Fruit fly (Drosophila melanogaster): ENCODE data around the gene Herp.

The Herp gene

dm6 chr2L:7756835-7757234 lies 43.0 kb downstream of the Herp start (continued):
- TF ChIP-seq CG9797 (GFP tag; optimal IDR thresholded peaks at IDR 0.05), result no peak
- TF ChIP-seq NK7.1 (GFP tag; optimal IDR thresholded peaks at IDR 0.05), result no peak
- no peak for TF ChIP-seq crp (GFP tag; optimal IDR thresholded peaks at IDR 0.05)
- no peak for TF ChIP-seq CG15011 (GFP tag; optimal IDR thresholded peaks at IDR 0.05)
- TF ChIP-seq da (GFP tag; optimal IDR thresholded peaks at IDR 0.05), result no peak
- no peak for TF ChIP-seq maf-S (GFP tag; optimal IDR thresholded peaks at IDR 0.05)
- TF ChIP-seq mam (GFP tag; optimal IDR thresholded peaks at IDR 0.05), result no peak
- TF ChIP-seq CG7271 (tag; optimal IDR thresholded peaks at IDR 0.05), result no peak
- TF ChIP-seq CG2129 (GFP tag; IDR thresholded peaks at IDR 0.05; ENCODE audit: partially characterized antibody), result no peak
- TF ChIP-seq peb (GFP tag; IDR thresholded peaks at IDR 0.05), result no peak
- no peak for TF ChIP-seq CG2202 (tag; optimal IDR thresholded peaks at IDR 0.05)
- TF ChIP-seq tgo (GFP tag; IDR thresholded peaks at IDR 0.05), result no peak; the same call in 2 of the 3 replicates
- TF ChIP-seq bab2 (GFP tag; optimal IDR thresholded peaks at IDR 0.05), result no peak
- TF ChIP-seq oc (tag; optimal IDR thresholded peaks at IDR 0.05), result no peak
- TF ChIP-seq Meics (GFP tag; optimal IDR thresholded peaks at IDR 0.05), result peak; percentile 6
- TF ChIP-seq tio (GFP tag; optimal IDR thresholded peaks at IDR 0.05), result peak; percentile 26
- no peak for TF ChIP-seq CG9609 (GFP tag; optimal IDR thresholded peaks at IDR 0.05)
- no peak for TF ChIP-seq Oli (tag; optimal IDR thresholded peaks at IDR 0.05)
- no peak for TF ChIP-seq CG9215 (GFP tag; IDR thresholded peaks at IDR 0.05)
- TF ChIP-seq CG8290 (GFP tag; optimal IDR thresholded peaks at IDR 0.05), result no peak
- TF ChIP-seq CG8290 (tag; optimal IDR thresholded peaks at IDR 0.05), result no peak
- no peak for TF ChIP-seq stwl (tag; optimal IDR thresholded peaks at IDR 0.05)
- no peak for TF ChIP-seq CG15479 (GFP tag; optimal IDR thresholded peaks at IDR 0.05)
- TF ChIP-seq Drgx (GFP tag; IDR thresholded peaks at IDR 0.05), result 0 out of 2 replicates have a peak, but pooled peaks have one; percentile 23
- TF ChIP-seq tll (GFP tag; optimal IDR thresholded peaks at IDR 0.05), result no peak
- TF ChIP-seq corto (GFP tag; optimal IDR thresholded peaks at IDR 0.05), result no peak
- TF ChIP-seq Ets97D (GFP tag; optimal IDR thresholded peaks at IDR 0.05), result no peak
- TF ChIP-seq Fer1 (GFP tag; optimal IDR thresholded peaks at IDR 0.05), result no peak
- no peak for TF ChIP-seq vfl (GFP tag; optimal IDR thresholded peaks at IDR 0.05)
- TF ChIP-seq gfzf (GFP tag; optimal IDR thresholded peaks at IDR 0.05), result no peak
- no peak for TF ChIP-seq CG1024 (GFP tag; IDR thresholded peaks at IDR 0.05)
- TF ChIP-seq Dbx (GFP tag; IDR thresholded peaks at IDR 0.05), result no peak
- TF ChIP-seq ac (GFP tag; optimal IDR thresholded peaks at IDR 0.05), result no peak
- TF ChIP-seq Abd-B (GFP tag; optimal IDR thresholded peaks at IDR 0.05), result no peak
- TF ChIP-seq ttk (GFP tag; IDR thresholded peaks at IDR 0.05), result no peak
- no peak for TF ChIP-seq CG15601 (tag; optimal IDR thresholded peaks at IDR 0.05)
- no peak for TF ChIP-seq CG10267 (tag; optimal IDR thresholded peaks at IDR 0.05)
- TF ChIP-seq seq (GFP tag; IDR thresholded peaks at IDR 0.05), result 0 out of 2 replicates have a peak, but pooled peaks have one; percentile 16
- TF ChIP-seq CG9932 (GFP tag; IDR thresholded peaks at IDR 0.05), result 0 out of 2 replicates have a peak, but pooled peaks have one; percentile 10
- TF ChIP-seq bbx (GFP tag; IDR thresholded peaks at IDR 0.05; ENCODE audit: partially characterized antibody), result no peak
- TF ChIP-seq CG13287 (GFP tag; IDR thresholded peaks at IDR 0.05; ENCODE audit: partially characterized antibody), result no peak
- no peak for TF ChIP-seq CkIIα-i1 (GFP tag; IDR thresholded peaks at IDR 0.05)
- no peak for TF ChIP-seq hth (optimal IDR thresholded peaks at IDR 0.05)
- no peak for TF ChIP-seq zf30C (GFP tag; optimal IDR thresholded peaks at IDR 0.05)
- TF ChIP-seq psq (GFP tag; optimal IDR thresholded peaks at IDR 0.05), result no peak
- no peak for TF ChIP-seq CG2199 (GFP tag; IDR thresholded peaks at IDR 0.05)
- TF ChIP-seq E2f1 (GFP tag; IDR thresholded peaks at IDR 0.05), result peak; percentile 22; the same call in 1 of the 2 replicates
- peak; percentile 50 for TF ChIP-seq gem (tag; optimal IDR thresholded peaks at IDR 0.05)
- TF ChIP-seq Awh (GFP tag; IDR thresholded peaks at IDR 0.05), result 0 out of 2 replicates have a peak, but pooled peaks have one; percentile 10
- peak; percentile 20 for TF ChIP-seq CG2120 (GFP tag; optimal IDR thresholded peaks at IDR 0.05)
- no peak for TF ChIP-seq ab (GFP tag; optimal IDR thresholded peaks at IDR 0.05)
- no peak for TF ChIP-seq Elba2 (GFP tag; optimal IDR thresholded peaks at IDR 0.05)
